Fruit fly (Drosophila melanogaster) whole organism, embryonic: Measurements from ENCODE around the gene CG2617.

Experiments
- Atf3 ChIP-seq: fragments of 200-800 bp; sonication (Bioruptor generic); optimal IDR thresholded peaks from 3 replicates; lab custom pipeline; 2016; ENCODE audit warnings: missing biosample characterization, missing genetic modification characterization
- CG11560 ChIP-seq: fragments of 200-800 bp; sonication (Bioruptor generic); IDR thresholded peaks from 3 replicates; pipeline ENCODE4 v1.3.6; 2022; ENCODE audit warnings: missing biosample characterization, missing genetic modification characterization
- CG11696 ChIP-seq: fragments of 200-800 bp; sonication (Bioruptor generic); IDR thresholded peaks from 2 replicates; pipeline ENCODE4 v1.3.6; 2022; ENCODE audit warnings: missing biosample characterization, missing genetic modification characterization
- CG11723 ChIP-seq: fragments of 200-800 bp; sonication (Bioruptor generic); optimal IDR thresholded peaks from 2 replicates; lab custom pipeline; 2017; ENCODE audit warnings: missing biosample characterization, mild to moderate bottlenecking, missing genetic modification characterization
- CG12744 ChIP-seq: fragments of 200-800 bp; sonication (Bioruptor generic); optimal IDR thresholded peaks from 2 replicates; lab custom pipeline; 2016; ENCODE audit warnings: missing biosample characterization, missing genetic modification characterization
- CG13624 ChIP-seq: fragments of 200-800 bp; sonication (Bioruptor generic); optimal IDR thresholded peaks from 2 replicates; lab custom pipeline; 2016; ENCODE audit warnings: missing biosample characterization, missing genetic modification characterization
- CG14014 ChIP-seq: fragments of 200-800 bp; sonication (Bioruptor generic); IDR thresholded peaks from 2 replicates; pipeline ENCODE4 v1.3.6; 2022; ENCODE audit warnings: missing biosample characterization, missing genetic modification characterization
- CG14441 ChIP-seq: fragments of 200-800 bp; sonication (Bioruptor generic); IDR thresholded peaks from 2 replicates; pipeline ENCODE4 v1.3.6; 2022; ENCODE audit warnings: missing biosample characterization, missing genetic modification characterization
- CG15011 ChIP-seq: fragments of 200-800 bp; sonication (Bioruptor generic); optimal IDR thresholded peaks from 3 replicates; lab custom pipeline; 2018; ENCODE audit warnings: missing biosample characterization, mild to moderate bottlenecking, missing genetic modification characterization
- CG1529 ChIP-seq: fragments of 200-800 bp; sonication (Bioruptor generic); optimal IDR thresholded peaks from 3 replicates; lab custom pipeline; 2018; ENCODE audit warnings: missing biosample characterization, missing genetic modification characterization
- CG15601 ChIP-seq: fragments of 200-800 bp; sonication (Bioruptor generic); optimal IDR thresholded peaks from 3 replicates; lab custom pipeline; 2019; ENCODE audit warnings: missing biosample characterization, mild to moderate bottlenecking, missing genetic modification characterization, moderate library complexity
- CG16779 ChIP-seq: fragments of 200-800 bp; sonication (Bioruptor generic); IDR thresholded peaks from 2 replicates; pipeline ENCODE4 v1.3.6; 2022; ENCODE audit warnings: missing biosample characterization, missing genetic modification characterization
- CG17802 ChIP-seq: fragments of 200-800 bp; sonication (Bioruptor generic); optimal IDR thresholded peaks from 2 replicates; lab custom pipeline; 2018; ENCODE audit warnings: missing biosample characterization, mild to moderate bottlenecking, missing genetic modification characterization, moderate library complexity
- CG2116 ChIP-seq: fragments of 200-800 bp; sonication (Bioruptor generic); optimal IDR thresholded peaks from 3 replicates; lab custom pipeline; 2018; ENCODE audit warnings: missing biosample characterization, mild to moderate bottlenecking, missing genetic modification characterization
- CG2199 ChIP-seq: fragments of 200-800 bp; sonication (Bioruptor generic); IDR thresholded peaks from 3 replicates; pipeline ENCODE4 v1.3.6; 2022; ENCODE audit warnings: missing biosample characterization, missing genetic modification characterization
- CG6689 ChIP-seq: fragments of 200-800 bp; sonication (Bioruptor generic); IDR thresholded peaks from 2 replicates; pipeline ENCODE4 v1.3.6; 2022; ENCODE audit warnings: missing biosample characterization, missing genetic modification characterization
- CG7963 ChIP-seq: fragments of 200-800 bp; sonication (Bioruptor generic); IDR thresholded peaks from 3 replicates; pipeline ENCODE4 v1.3.6; 2022; ENCODE audit warnings: missing biosample characterization, missing genetic modification characterization; ENCODE audit not compliant: partially characterized antibody
- Camta ChIP-seq: fragments of 200-800 bp; sonication (Bioruptor generic); optimal IDR thresholded peaks from 2 replicates; lab custom pipeline; 2016; ENCODE audit warnings: missing biosample characterization, missing genetic modification characterization
- CkIIα-i1 ChIP-seq: fragments of 200-800 bp; sonication (Bioruptor generic); IDR thresholded peaks from 2 replicates; pipeline ENCODE4 v1.3.6; 2022; ENCODE audit warnings: missing biosample characterization, missing genetic modification characterization
- CoRest ChIP-seq: fragments of 200-800 bp; sonication (Bioruptor generic); optimal IDR thresholded peaks from 3 replicates; lab custom pipeline; 2018; ENCODE audit warnings: missing biosample characterization, mild to moderate bottlenecking, missing genetic modification characterization, moderate library complexity
- Dll ChIP-seq: fragments of 200-800 bp; sonication (Bioruptor generic); IDR thresholded peaks from 4 replicates; pipeline ENCODE4 v1.3.6; 2022; ENCODE audit warnings: missing biosample characterization, missing genetic modification characterization; ENCODE audit not compliant: partially characterized antibody
- HLH3B ChIP-seq: fragments of 200-800 bp; sonication (Bioruptor generic); IDR thresholded peaks from 2 replicates; pipeline ENCODE4 v1.3.6; 2022; ENCODE audit warnings: missing biosample characterization, missing genetic modification characterization
- Max ChIP-seq: fragments of 200-800 bp; sonication (Bioruptor generic); optimal IDR thresholded peaks from 2 replicates; lab custom pipeline; 2016; ENCODE audit warnings: missing biosample characterization, mild to moderate bottlenecking, missing genetic modification characterization
- NK7.1 ChIP-seq: fragments of 200-800 bp; sonication (Bioruptor generic); optimal IDR thresholded peaks from 3 replicates; lab custom pipeline; 2016; ENCODE audit warnings: missing biosample characterization, missing genetic modification characterization
- NfI ChIP-seq: fragments of 200-800 bp; sonication (Bioruptor generic); optimal IDR thresholded peaks from 3 replicates; lab custom pipeline; 2018; ENCODE audit warnings: missing biosample characterization, mild to moderate bottlenecking, missing genetic modification characterization, moderate library complexity
- Sin3A ChIP-seq: fragments of >200 bp; optimal IDR thresholded peaks from 2 replicates; lab custom pipeline; 2018
- ac ChIP-seq: fragments of 200-800 bp; sonication (Bioruptor generic); optimal IDR thresholded peaks from 3 replicates; lab custom pipeline; 2017; ENCODE audit warnings: missing biosample characterization, mild to moderate bottlenecking, missing genetic modification characterization
- bcd ChIP-seq: fragments of 200-800 bp; sonication (Bioruptor generic); optimal IDR thresholded peaks from 2 replicates; lab custom pipeline; 2017; ENCODE audit warnings: missing biosample characterization, mild to moderate bottlenecking, missing genetic modification characterization
- chif ChIP-seq, 2 experiments: fragments of 200-800 bp; sonication (Bioruptor generic); optimal IDR thresholded peaks; 3 replicates each; lab custom pipeline; 2016; ENCODE audit warnings: missing biosample characterization in 2 of 2, missing genetic modification characterization in 2 of 2
- chinmo ChIP-seq: fragments of 200-800 bp; sonication (Bioruptor generic); IDR thresholded peaks from 4 replicates; pipeline ENCODE4 v1.3.6; 2022; ENCODE audit warnings: missing biosample characterization, missing genetic modification characterization; ENCODE audit not compliant: partially characterized antibody
- crol ChIP-seq: fragments of 200-800 bp; sonication (Bioruptor generic); IDR thresholded peaks from 2 replicates; pipeline ENCODE4 v1.3.6; 2022; ENCODE audit warnings: missing biosample characterization, missing genetic modification characterization
- cwo ChIP-seq: fragments of 200-800 bp; sonication (Bioruptor generic); optimal IDR thresholded peaks from 3 replicates; lab custom pipeline; 2017; ENCODE audit warnings: missing biosample characterization, missing genetic modification characterization, mild to moderate bottlenecking, moderate library complexity, missing genetic modification reagents
- jing ChIP-seq: fragments of 200-800 bp; sonication (Bioruptor generic); optimal IDR thresholded peaks from 2 replicates; lab custom pipeline; 2018; ENCODE audit warnings: missing biosample characterization, mild to moderate bottlenecking, missing genetic modification characterization
- kni ChIP-seq: fragments of 200-800 bp; sonication (Bioruptor generic); optimal IDR thresholded peaks from 3 replicates; lab custom pipeline; 2017; ENCODE audit warnings: mild to moderate bottlenecking, missing biosample characterization, missing genetic modification reagents, missing genetic modification characterization
- knrl ChIP-seq: fragments of 200-800 bp; sonication (Bioruptor generic); IDR thresholded peaks from 3 replicates; pipeline ENCODE4 v1.3.6; 2022; ENCODE audit warnings: missing biosample characterization, missing genetic modification characterization; ENCODE audit not compliant: partially characterized antibody
- lab ChIP-seq: fragments of 200-800 bp; sonication (Bioruptor generic); optimal IDR thresholded peaks from 3 replicates; lab custom pipeline; 2017; ENCODE audit warnings: missing biosample characterization, missing genetic modification characterization, mild to moderate bottlenecking, moderate library complexity, missing genetic modification reagents
- lola ChIP-seq, 3 experiments: fragments of >200 bp in 2 of 3; fragments of 200-800 bp in 1 of 3; sonication (Bioruptor generic) in 1 of 3; optimal IDR thresholded peaks; 2 replicates each; lab custom pipeline; 2017 to 2019; ENCODE audit warnings: missing biosample characterization in 3 of 3, missing genetic modification characterization in 3 of 3, mild to moderate bottlenecking in 1 of 3, moderate library complexity in 1 of 3
- nerfin-1 ChIP-seq: fragments of 200-800 bp; sonication (Bioruptor generic); optimal IDR thresholded peaks from 3 replicates; lab custom pipeline; 2019; ENCODE audit warnings: missing biosample characterization, mild to moderate bottlenecking, missing genetic modification characterization, moderate library complexity
- nmo ChIP-seq: fragments of 200-800 bp; sonication (Bioruptor generic); optimal IDR thresholded peaks from 2 replicates; lab custom pipeline; 2018; ENCODE audit warnings: missing biosample characterization, mild to moderate bottlenecking, missing genetic modification characterization, moderate library complexity
- onecut ChIP-seq: fragments of 200-800 bp; sonication (Bioruptor generic); IDR thresholded peaks from 2 replicates; pipeline ENCODE4 v1.3.6; 2022; ENCODE audit warnings: missing biosample characterization, missing genetic modification characterization
- pan ChIP-seq, 4 experiments: fragments of >200 bp in 3 of 4; fragments of 200-800 bp in 1 of 4; sonication (Bioruptor generic) in 1 of 4; optimal IDR thresholded peaks in 3 of 4; IDR thresholded peaks in 1 of 4; 2 replicates each; pipeline versions ENCODE4 v1.3.6 to Lab custom; 2017 to 2022; ENCODE audit warnings: missing biosample characterization in 2 of 4, missing genetic modification characterization in 2 of 4, mixed read lengths in 1 of 4
- pho ChIP-seq: fragments of 200-800 bp; sonication (Bioruptor generic); optimal IDR thresholded peaks from 2 replicates; lab custom pipeline; 2016; ENCODE audit warnings: missing biosample characterization, missing genetic modification characterization
- pita ChIP-seq: fragments of 200-800 bp; sonication (Bioruptor generic); optimal IDR thresholded peaks from 2 replicates; lab custom pipeline; 2017; ENCODE audit warnings: missing biosample characterization, mild to moderate bottlenecking, missing genetic modification characterization
- prd ChIP-seq, 3 experiments: fragments of >200 bp in 2 of 3; fragments of 200-800 bp in 1 of 3; sonication (Bioruptor generic) in 1 of 3; optimal IDR thresholded peaks in 2 of 3; IDR thresholded peaks in 1 of 3; 2 replicates in 2 of 3; 3 replicates in 1 of 3; pipeline versions ENCODE4 v1.3.6 to Lab custom; 2017 to 2022; ENCODE audit warnings: missing biosample characterization in 1 of 3, missing genetic modification characterization in 1 of 3
- ranshi ChIP-seq: fragments of 200-800 bp; sonication (Bioruptor generic); IDR thresholded peaks from 2 replicates; pipeline ENCODE4 v1.3.6; 2022; ENCODE audit warnings: missing biosample characterization, missing genetic modification characterization
- ssp ChIP-seq: fragments of 200-800 bp; sonication (Bioruptor generic); IDR thresholded peaks from 2 replicates; pipeline ENCODE4 v1.3.6; 2022; ENCODE audit warnings: missing biosample characterization, missing genetic modification characterization
- tio ChIP-seq: fragments of 200-800 bp; sonication (Bioruptor generic); optimal IDR thresholded peaks from 2 replicates; lab custom pipeline; 2017; ENCODE audit warnings: missing biosample characterization, missing genetic modification characterization, inconsistent platforms
- trh ChIP-seq: fragments of 200-800 bp; sonication (Bioruptor generic); optimal IDR thresholded peaks from 2 replicates; lab custom pipeline; 2016; ENCODE audit warnings: missing biosample characterization, missing genetic modification characterization
- wek ChIP-seq: fragments of 200-800 bp; sonication (Bioruptor generic); optimal IDR thresholded peaks from 3 replicates; lab custom pipeline; 2018; ENCODE audit warnings: missing biosample characterization, mild to moderate bottlenecking, missing genetic modification characterization, moderate library complexity

The CG2617 gene

dm6 chr2L:20700534-20701239, 18.5 kb downstream of the CG2617 start (continued):
- TF ChIP-seq CG7963 (no peak), CG15601 (tag; lab: Kevin White, UChicago) (no peak), nerfin-1 (no peak), cwo (GFP tag; lab: Kevin White, UChicago) (no peak), crol (GFP tag; lab: Robert Waterston, UW) (no peak), CG2116 (GFP tag; lab: Kevin White, UChicago) (no peak), CG11696 (GFP tag; lab: Robert Waterston, UW) (no peak), lola (GFP tag; optimal IDR thresholded peaks at IDR 0.05; lab: Kevin White, UChicago) (no peak), ssp (GFP tag; lab: Robert Waterston, UW) (no peak), CG14014 (no peak), tio (no peak), Sin3A (lab: Kevin White, UChicago) (no peak), CG6689 (GFP tag; lab: Robert Waterston, UW) (no peak), CG14441 (GFP tag; lab: Robert Waterston, UW) (no peak), nmo (GFP tag; lab: Kevin White, UChicago) (peak; percentile 50), Dll (GFP tag; lab: Robert Waterston, UW) (no peak), CkIIα-i1 (GFP tag; lab: Robert Waterston, UW) (no peak), CG1529 (GFP tag; lab: Kevin White, UChicago) (no peak), knrl (no peak; the same call in 2 of the 3 replicates), jing (GFP tag; lab: Kevin White, UChicago) (no peak), NfI (peak; percentile 29), chif (GFP tag; optimal IDR thresholded peaks at IDR 0.05; lab: Kevin White, UChicago) (no peak), lab (GFP tag; lab: Kevin White, UChicago) (peak; percentile 35), trh (no peak), kni (GFP tag; lab: Kevin White, UChicago) (no peak), CG15011 (GFP tag; lab: Kevin White, UChicago) (no peak), CG17802 (no peak), CG11560 (tag; lab: Robert Waterston, UW) (no peak), CG13624 (GFP tag; lab: Kevin White, UChicago) (no peak), Max (no peak), ac (GFP tag; lab: Kevin White, UChicago) (no peak), CG11723 (no peak), onecut (GFP tag; lab: Robert Waterston, UW) (no peak), pan (optimal IDR thresholded peaks at IDR 0.05; lab: Kevin White, UChicago) (no peak), pan (GFP tag; optimal IDR thresholded peaks at IDR 0.05 in 1 of 2, IDR thresholded peaks at IDR 0.05 in 1 of 2) (peak in 1 of 2 experiments; percentile 29), CG16779 (GFP tag; lab: Robert Waterston, UW) (no peak), CG2199 (GFP tag; lab: Robert Waterston, UW) (no peak), wek (GFP tag; lab: Kevin White, UChicago) (no peak), NK7.1 (GFP tag; lab: Kevin White, UChicago) (no peak), bcd (GFP tag; lab: Kevin White, UChicago) (peak; percentile 22), prd (optimal IDR thresholded peaks at IDR 0.05; lab: Kevin White, UChicago) (no peak), prd (GFP tag; IDR thresholded peaks at IDR 0.05; lab: Robert Waterston, UW) (peak; percentile 34; the same call in 1 of the 3 replicates), Camta (GFP tag; lab: Kevin White, UChicago) (no peak), chinmo (peak; percentile 72; the same call in 2 of the 4 replicates), pho (no peak), ranshi (no peak), pita (no peak), CG12744 (GFP tag; lab: Kevin White, UChicago) (no peak), CoRest (tag; lab: Kevin White, UChicago) (peak; percentile 27), Atf3 (GFP tag; lab: Kevin White, UChicago) (no peak), HLH3B (GFP tag; lab: Robert Waterston, UW) (no peak)
